Fruit fly (Drosophila melanogaster) whole organism, embryonic: Measurements from ENCODE around the gene EMC5.

Source experiments
- Aef1 ChIP-seq: fragments of 200-800 bp; sonication (Bioruptor generic); IDR thresholded peaks from 3 replicates; pipeline ENCODE4 v1.3.6; 2022; ENCODE audit warnings: missing biosample characterization, missing genetic modification characterization
- Awh ChIP-seq: fragments of 200-800 bp; sonication (Bioruptor generic); IDR thresholded peaks from 2 replicates; pipeline ENCODE4, ENCODE4 v1.3.6; 2022; ENCODE audit warnings: missing biosample characterization, missing genetic modification characterization
- CG10147 ChIP-seq: fragments of 200-800 bp; sonication (Bioruptor generic); optimal IDR thresholded peaks from 2 replicates; lab custom pipeline; 2019; ENCODE audit warnings: missing biosample characterization, mild to moderate bottlenecking, missing genetic modification characterization, moderate library complexity
- CG11456 ChIP-seq: fragments of 200-800 bp; sonication (Bioruptor generic); IDR thresholded peaks from 3 replicates; pipeline ENCODE4 v1.3.6; 2022; ENCODE audit warnings: missing biosample characterization, missing genetic modification characterization
- CG12236 ChIP-seq: fragments of 200-800 bp; sonication (Bioruptor generic); optimal IDR thresholded peaks from 2 replicates; lab custom pipeline; 2016; ENCODE audit warnings: missing biosample characterization, missing genetic modification characterization
- CG1233 ChIP-seq: fragments of 200-800 bp; sonication (Bioruptor generic); optimal IDR thresholded peaks from 4 replicates; lab custom pipeline; 2018; ENCODE audit warnings: missing biosample characterization, mild to moderate bottlenecking, missing genetic modification characterization
- CG12744 ChIP-seq: fragments of 200-800 bp; sonication (Bioruptor generic); optimal IDR thresholded peaks from 2 replicates; lab custom pipeline; 2016; ENCODE audit warnings: missing biosample characterization, missing genetic modification characterization
- CG13287 ChIP-seq: fragments of 200-800 bp; sonication (Bioruptor generic); IDR thresholded peaks from 2 replicates; pipeline ENCODE4 v1.3.6; 2022; ENCODE audit warnings: missing biosample characterization, missing genetic modification characterization; ENCODE audit not compliant: partially characterized antibody
- CG14050 ChIP-seq: fragments of 200-800 bp; sonication (Bioruptor generic); IDR thresholded peaks from 3 replicates; pipeline ENCODE4 v1.3.6; 2022; ENCODE audit warnings: missing biosample characterization, missing genetic modification characterization
- CG1529 ChIP-seq: fragments of 200-800 bp; sonication (Bioruptor generic); optimal IDR thresholded peaks from 3 replicates; lab custom pipeline; 2018; ENCODE audit warnings: missing biosample characterization, missing genetic modification characterization
- CG16813 ChIP-seq: fragments of 200-800 bp; sonication (Bioruptor generic); IDR thresholded peaks from 3 replicates; pipeline ENCODE4 v1.3.6; 2022; ENCODE audit warnings: missing biosample characterization, missing genetic modification characterization; ENCODE audit not compliant: partially characterized antibody
- CG17385 ChIP-seq: fragments of 200-800 bp; sonication (Bioruptor generic); optimal IDR thresholded peaks from 3 replicates; lab custom pipeline; 2018; ENCODE audit warnings: missing biosample characterization, mild to moderate bottlenecking, missing genetic modification characterization
- CG18619 ChIP-seq: fragments of 200-800 bp; sonication (Bioruptor generic); optimal IDR thresholded peaks from 3 replicates; lab custom pipeline; 2017; ENCODE audit warnings: missing biosample characterization, mild to moderate bottlenecking, missing genetic modification characterization
- CG32532 ChIP-seq: fragments of 200-800 bp; sonication (Bioruptor generic); IDR thresholded peaks from 2 replicates; pipeline ENCODE4 v1.3.6; 2022; ENCODE audit warnings: missing biosample characterization, missing genetic modification characterization
- CG42726 ChIP-seq: fragments of 200-800 bp; sonication (Bioruptor generic); IDR thresholded peaks from 2 replicates; pipeline ENCODE4 v1.3.6; 2022; ENCODE audit warnings: missing biosample characterization, missing genetic modification characterization; ENCODE audit not compliant: partially characterized antibody
- CG4360 ChIP-seq: fragments of 200-800 bp; sonication (Bioruptor generic); IDR thresholded peaks from 2 replicates; pipeline ENCODE4 v1.3.6; 2022; ENCODE audit warnings: missing biosample characterization, missing genetic modification characterization
- CG6854 ChIP-seq: fragments of 200-800 bp; sonication (Bioruptor generic); optimal IDR thresholded peaks from 3 replicates; lab custom pipeline; 2017; ENCODE audit warnings: missing biosample characterization, mild to moderate bottlenecking, missing genetic modification characterization
- CG7745 ChIP-seq: fragments of 200-800 bp; sonication (Bioruptor generic); optimal IDR thresholded peaks from 2 replicates; lab custom pipeline; 2018; ENCODE audit warnings: missing biosample characterization, mild to moderate bottlenecking, missing genetic modification characterization, moderate library complexity
- CG7839 ChIP-seq: fragments of 200-800 bp; sonication (Bioruptor generic); optimal IDR thresholded peaks from 3 replicates; lab custom pipeline; 2018; ENCODE audit warnings: missing biosample characterization, mild to moderate bottlenecking, missing genetic modification characterization, moderate library complexity
- CG8290 ChIP-seq, 3 experiments: fragments of 200-800 bp; sonication (Bioruptor generic); optimal IDR thresholded peaks; 2 replicates each; lab custom pipeline; 2016 to 2019; ENCODE audit warnings: missing biosample characterization in 3 of 3, missing genetic modification characterization in 3 of 3, mild to moderate bottlenecking in 2 of 3, moderate library complexity in 1 of 3
- D ChIP-seq, 2 experiments: fragments of 200-800 bp in 1 of 2; fragments of >200 bp in 1 of 2; sonication (Bioruptor generic) in 1 of 2; optimal IDR thresholded peaks; 2 replicates in 1 of 2; 3 replicates in 1 of 2; lab custom pipeline; 2017; ENCODE audit warnings: mild to moderate bottlenecking in 1 of 2, missing biosample characterization in 1 of 2, missing genetic modification characterization in 1 of 2, missing genetic modification reagents in 1 of 2
- Fer1 ChIP-seq: fragments of 200-800 bp; sonication (Bioruptor generic); optimal IDR thresholded peaks from 2 replicates; lab custom pipeline; 2017; ENCODE audit warnings: missing biosample characterization, mild to moderate bottlenecking, missing genetic modification characterization
- HLH3B ChIP-seq: fragments of 200-800 bp; sonication (Bioruptor generic); IDR thresholded peaks from 2 replicates; pipeline ENCODE4 v1.3.6; 2022; ENCODE audit warnings: missing biosample characterization, missing genetic modification characterization
- Hr78 ChIP-seq, 2 experiments: fragments of 200-800 bp in 1 of 2; fragments of >200 bp in 1 of 2; sonication (Bioruptor generic) in 1 of 2; optimal IDR thresholded peaks; 2 replicates each; lab custom pipeline; 2017 to 2019; ENCODE audit warnings: missing biosample characterization in 2 of 2, missing genetic modification characterization in 2 of 2, mild to moderate bottlenecking in 1 of 2, moderate library complexity in 1 of 2
- Hsf ChIP-seq: fragments of 200-800 bp; sonication (Bioruptor generic); optimal IDR thresholded peaks from 3 replicates; lab custom pipeline; 2016; ENCODE audit warnings: missing biosample characterization, missing genetic modification characterization
- MTF-1 ChIP-seq: fragments of 200-800 bp; sonication (Bioruptor generic); optimal IDR thresholded peaks from 2 replicates; lab custom pipeline; 2018; ENCODE audit warnings: missing biosample characterization, mild to moderate bottlenecking, missing genetic modification characterization, borderline replicate concordance
- Med ChIP-seq: fragments of 200-800 bp; sonication (Bioruptor generic); peaks from one replicate; lab custom pipeline; 2016; ENCODE audit warnings: missing biosample characterization, missing genetic modification characterization, mild to moderate bottlenecking, inconsistent platforms, moderate library complexity
- PHDP ChIP-seq: fragments of 200-800 bp; sonication (Bioruptor generic); optimal IDR thresholded peaks from 3 replicates; lab custom pipeline; 2018; ENCODE audit warnings: missing biosample characterization, mild to moderate bottlenecking, missing genetic modification characterization, moderate library complexity
- Scr ChIP-seq: fragments of 200-800 bp; sonication (Bioruptor generic); IDR thresholded peaks from 2 replicates; pipeline ENCODE4 v1.3.6; 2022; ENCODE audit warnings: missing biosample characterization, missing genetic modification characterization; ENCODE audit not compliant: partially characterized antibody
- Xbp1 ChIP-seq: fragments of 200-800 bp; sonication (Bioruptor generic); optimal IDR thresholded peaks from 3 replicates; lab custom pipeline; 2016; ENCODE audit warnings: missing biosample characterization, mild to moderate bottlenecking, missing genetic modification characterization
- cad ChIP-seq: fragments of >200 bp; optimal IDR thresholded peaks from 2 replicates; lab custom pipeline; 2017; ENCODE audit warnings: missing biosample characterization, missing genetic modification characterization
- cwo ChIP-seq: fragments of 200-800 bp; sonication (Bioruptor generic); optimal IDR thresholded peaks from 3 replicates; lab custom pipeline; 2017; ENCODE audit warnings: missing biosample characterization, missing genetic modification characterization, mild to moderate bottlenecking, moderate library complexity, missing genetic modification reagents
- danr ChIP-seq: fragments of 200-800 bp; sonication (Bioruptor generic); IDR thresholded peaks from 2 replicates; pipeline ENCODE4 v1.3.6; 2022; ENCODE audit warnings: missing biosample characterization, missing genetic modification characterization
- gcm2 ChIP-seq: fragments of 200-800 bp; sonication (Bioruptor generic); optimal IDR thresholded peaks from 2 replicates; lab custom pipeline; 2016; ENCODE audit warnings: missing biosample characterization, missing genetic modification characterization
- inv ChIP-seq: fragments of 200-800 bp; sonication (Bioruptor generic); IDR thresholded peaks from 2 replicates; pipeline ENCODE4 v1.3.6; 2022; ENCODE audit warnings: missing biosample characterization, missing genetic modification characterization; ENCODE audit not compliant: partially characterized antibody
- kni ChIP-seq: fragments of 200-800 bp; sonication (Bioruptor generic); optimal IDR thresholded peaks from 3 replicates; lab custom pipeline; 2017; ENCODE audit warnings: mild to moderate bottlenecking, missing biosample characterization, missing genetic modification reagents, missing genetic modification characterization
- lov ChIP-seq, 2 experiments: fragments of 200-800 bp in 1 of 2; fragments of >200 bp in 1 of 2; sonication (Bioruptor generic) in 1 of 2; IDR thresholded peaks in 1 of 2; optimal IDR thresholded peaks in 1 of 2; 2 replicates in 1 of 2; 3 replicates in 1 of 2; pipeline versions ENCODE4 v1.3.6 to Lab custom; 2017 to 2022; ENCODE audit warnings: missing biosample characterization in 1 of 2, missing genetic modification characterization in 1 of 2
- maf-S ChIP-seq: fragments of 200-800 bp; sonication (Bioruptor generic); optimal IDR thresholded peaks from 2 replicates; lab custom pipeline; 2016; ENCODE audit warnings: missing biosample characterization, missing genetic modification characterization
- nerfin-1 ChIP-seq: fragments of 200-800 bp; sonication (Bioruptor generic); optimal IDR thresholded peaks from 3 replicates; lab custom pipeline; 2019; ENCODE audit warnings: missing biosample characterization, mild to moderate bottlenecking, missing genetic modification characterization, moderate library complexity
- pho ChIP-seq: fragments of 200-800 bp; sonication (Bioruptor generic); optimal IDR thresholded peaks from 2 replicates; lab custom pipeline; 2016; ENCODE audit warnings: missing biosample characterization, missing genetic modification characterization
- pita ChIP-seq: fragments of 200-800 bp; sonication (Bioruptor generic); optimal IDR thresholded peaks from 2 replicates; lab custom pipeline; 2017; ENCODE audit warnings: missing biosample characterization, mild to moderate bottlenecking, missing genetic modification characterization
- shn ChIP-seq: fragments of 200-800 bp; sonication (Bioruptor generic); optimal IDR thresholded peaks from 3 replicates; lab custom pipeline; 2016; ENCODE audit warnings: missing biosample characterization, missing genetic modification characterization
- so ChIP-seq: fragments of 200-800 bp; sonication (Bioruptor generic); IDR thresholded peaks from 3 replicates; pipeline ENCODE4 v1.3.6; 2022; ENCODE audit warnings: missing biosample characterization, missing genetic modification characterization
- sqz ChIP-seq: fragments of 200-800 bp; sonication (Bioruptor generic); optimal IDR thresholded peaks from 3 replicates; lab custom pipeline; 2018; ENCODE audit warnings: missing biosample characterization, mild to moderate bottlenecking, missing genetic modification characterization
- tio ChIP-seq: fragments of 200-800 bp; sonication (Bioruptor generic); optimal IDR thresholded peaks from 2 replicates; lab custom pipeline; 2017; ENCODE audit warnings: missing biosample characterization, missing genetic modification characterization, inconsistent platforms
- tup ChIP-seq: fragments of 200-800 bp; sonication (Bioruptor generic); optimal IDR thresholded peaks from 2 replicates; lab custom pipeline; 2016; ENCODE audit warnings: missing biosample characterization, mild to moderate bottlenecking, missing genetic modification characterization, moderate library complexity
- zen ChIP-seq: fragments of 200-800 bp; sonication (Bioruptor generic); optimal IDR thresholded peaks from 3 replicates; lab custom pipeline; 2018; ENCODE audit warnings: missing biosample characterization, mild to moderate bottlenecking, missing genetic modification characterization, moderate library complexity

The EMC5 gene

dm6 chr2L:18968370-18969105 is 19.0 kb upstream of the EMC5 start, which contains the start of the genes Nak and Tango6 (continued):
- TF ChIP-seq CG16813 (GFP tag; lab: Robert Waterston, UW) (peak; percentile 96), cad (no peak), maf-S (GFP tag; lab: Kevin White, UChicago) (peak; percentile 0), CG1233 (GFP tag; lab: Kevin White, UChicago) (no peak), CG12744 (GFP tag; lab: Kevin White, UChicago) (no peak), CG7839 (tag; lab: Kevin White, UChicago) (peak; percentile 16), CG1529 (GFP tag; lab: Kevin White, UChicago) (no peak), CG32532 (GFP tag; lab: Robert Waterston, UW) (no peak; the same call in 1 of the 2 replicates), so (GFP tag; lab: Robert Waterston, UW) (no peak), CG4360 (GFP tag; lab: Robert Waterston, UW) (no peak), CG6854 (GFP tag; lab: Kevin White, UChicago) (no peak), CG10147 (GFP tag; lab: Kevin White, UChicago) (no peak), CG8290 (GFP tag; optimal IDR thresholded peaks at IDR 0.05; lab: Kevin White, UChicago) (peak; percentile 24), CG8290 (tag; optimal IDR thresholded peaks at IDR 0.05; lab: Kevin White, UChicago) (peak; percentile 14 to 51), MTF-1 (GFP tag; lab: Kevin White, UChicago) (no peak), pita (GFP tag; lab: Kevin White, UChicago) (no peak), kni (GFP tag; lab: Kevin White, UChicago) (no peak), tup (GFP tag; lab: Kevin White, UChicago) (no peak), Med (peak; percentile 83), Awh (no peak), CG14050 (no peak), D (optimal IDR thresholded peaks at IDR 0.05; lab: Kevin White, UChicago) (no peak), D (GFP tag; optimal IDR thresholded peaks at IDR 0.05; lab: Kevin White, UChicago) (no peak), Xbp1 (GFP tag; lab: Kevin White, UChicago) (peak; percentile 23), Hr78 (GFP tag; optimal IDR thresholded peaks at IDR 0.05; lab: Kevin White, UChicago) (no peak), tio (GFP tag; lab: Kevin White, UChicago) (no peak), shn (GFP tag; lab: Kevin White, UChicago) (peak; percentile 23), lov (optimal IDR thresholded peaks at IDR 0.05; lab: Kevin White, UChicago) (no peak), lov (GFP tag; IDR thresholded peaks at IDR 0.05; lab: Robert Waterston, UW) (no peak), Hsf (GFP tag; lab: Kevin White, UChicago) (peak; percentile 10), cwo (GFP tag; lab: Kevin White, UChicago) (no peak), sqz (GFP tag; lab: Kevin White, UChicago) (no peak), CG11456 (no peak), pho (peak; percentile 32), gcm2 (GFP tag; lab: Kevin White, UChicago) (no peak), Aef1 (GFP tag; lab: Robert Waterston, UW) (no peak), CG7745 (no peak), nerfin-1 (tag; lab: Kevin White, UChicago) (peak; percentile 4), PHDP (tag; lab: Kevin White, UChicago) (no peak), CG18619 (GFP tag; lab: Kevin White, UChicago) (no peak), HLH3B (GFP tag; lab: Robert Waterston, UW) (no peak), Scr (peak; percentile 98), danr (GFP tag; lab: Robert Waterston, UW) (no peak), inv (GFP tag; lab: Robert Waterston, UW) (peak; percentile 93), CG12236 (GFP tag; lab: Kevin White, UChicago) (no peak), CG17385 (GFP tag; lab: Kevin White, UChicago) (no peak), Fer1 (GFP tag; lab: Kevin White, UChicago) (no peak), zen (tag; lab: Kevin White, UChicago) (peak; percentile 71), CG42726 (GFP tag; lab: Robert Waterston, UW) (peak; percentile 59; the same call in 1 of the 2 replicates), CG13287 (GFP tag; lab: Robert Waterston, UW) (peak; percentile 97)
